Worm (Caenorhabditis elegans): ENCODE results near the gene T01C4.8.

ce11 chrV:7178843-7179242, 49.5 kb upstream of the T01C4.8 start, which contains the start of gene cpsf-2:
- no peak for TF ChIP-seq ztf-11 (tag; optimal IDR thresholded peaks at IDR 0.05)
- TF ChIP-seq sptf-1 (tag; optimal IDR thresholded peaks at IDR 0.05): no peak
